Worm (Caenorhabditis elegans) whole organism, L4 larva: Measurements from ENCODE around the gene C31C9.6.

Source experiments
- F26F4.8 ChIP-seq: fragments of 200-800 bp; sonication (Bioruptor generic); conservative IDR thresholded peaks from 2 replicates; pipeline ENCODE4 v1.3.6; 2022; ENCODE audit warnings: missing genetic modification characterization, missing compliant biosample characterization
- ZK546.5 ChIP-seq, 2 experiments: sonication (generic microtip); optimal IDR thresholded peaks; 2 replicates each; lab custom pipeline; 2017; ENCODE audit warnings: missing biosample characterization in 2 of 2, missing genetic modification characterization in 2 of 2
- aha-1 ChIP-seq: fragments of 150-350 bp; peaks from one replicate; lab custom pipeline; 2014; ENCODE audit warnings: missing biosample characterization, missing genetic modification characterization
- ceh-28 ChIP-seq: fragments of 150-350 bp; optimal IDR thresholded peaks from 2 replicates; lab custom pipeline; 2014; ENCODE audit warnings: missing biosample characterization, missing genetic modification reagents, missing genetic modification characterization
- ceh-82 ChIP-seq: sonication (generic microtip); optimal IDR thresholded peaks from 2 replicates; lab custom pipeline; 2017; ENCODE audit warnings: missing biosample characterization, missing genetic modification characterization
- cey-2 ChIP-seq: sonication (generic microtip); optimal IDR thresholded peaks from 3 replicates; lab custom pipeline; 2017; ENCODE audit warnings: missing genetic modification characterization, mild to moderate bottlenecking, missing compliant biosample characterization, antibody characterized with exemption, borderline replicate concordance; ENCODE audit not compliant: insufficient read depth
- daf-16 ChIP-seq, 3 experiments: sonication (generic microtip); optimal IDR thresholded peaks; 2 replicates each; lab custom pipeline; 2016 to 2017; ENCODE audit warnings: missing genetic modification characterization in 3 of 3, missing genetic modification reagents in 3 of 3, mild to moderate bottlenecking in 2 of 3, missing compliant biosample characterization in 2 of 3, missing biosample characterization in 1 of 3, moderate library complexity in 1 of 3
- dmd-6 ChIP-seq: fragments of 200-800 bp; sonication (Bioruptor generic); IDR thresholded peaks from 2 replicates; pipeline ENCODE4 v1.3.6; 2022; ENCODE audit warnings: missing genetic modification reagents, missing genetic modification characterization, missing compliant biosample characterization
- dmd-8 ChIP-seq: fragments of 200-800 bp; sonication (Bioruptor generic); IDR thresholded peaks from 2 replicates; pipeline ENCODE4 v1.3.6; 2022; ENCODE audit warnings: missing genetic modification characterization, missing compliant biosample characterization
- dmd-9 ChIP-seq: fragments of 200-800 bp; sonication (Bioruptor generic); IDR thresholded peaks from 2 replicates; pipeline ENCODE4 v1.3.6; 2022; ENCODE audit warnings: missing genetic modification reagents, missing genetic modification characterization, missing compliant biosample characterization
- dpl-1 ChIP-seq: fragments of 150-350 bp; optimal IDR thresholded peaks from 2 replicates; lab custom pipeline; 2014; ENCODE audit warnings: missing biosample characterization, missing genetic modification reagents, missing genetic modification characterization
- dve-1 ChIP-seq: sonication (generic microtip); optimal IDR thresholded peaks from 2 replicates; lab custom pipeline; 2017; ENCODE audit warnings: antibody characterized with exemption, mild to moderate bottlenecking, missing genetic modification characterization, missing compliant biosample characterization; ENCODE audit not compliant: insufficient read depth
- hlh-11 ChIP-seq: fragments of 200-800 bp; sonication (Bioruptor generic); optimal IDR thresholded peaks from 2 replicates; lab custom pipeline; 2018; ENCODE audit warnings: mild to moderate bottlenecking, missing genetic modification characterization, missing compliant biosample characterization
- lin-38 ChIP-seq: fragments of 200-800 bp; sonication (Bioruptor generic); IDR thresholded peaks from 2 replicates; pipeline ENCODE4 v1.3.6; 2022; ENCODE audit warnings: missing genetic modification reagents, missing genetic modification characterization, missing compliant biosample characterization
- lin-39 ChIP-seq: fragments of 150-350 bp; optimal IDR thresholded peaks from 2 replicates; lab custom pipeline; 2014; ENCODE audit warnings: missing biosample characterization, missing genetic modification reagents, missing genetic modification characterization
- lsy-2 ChIP-seq, 2 experiments: fragments of 150-350 bp in 1 of 2; sonication (generic microtip) in 1 of 2; optimal IDR thresholded peaks; 2 replicates each; lab custom pipeline; 2014 to 2017; ENCODE audit warnings: missing biosample characterization in 2 of 2, missing genetic modification characterization in 2 of 2
- nhr-25 ChIP-seq: sonication (generic microtip); optimal IDR thresholded peaks from 2 replicates; lab custom pipeline; 2017; ENCODE audit warnings: missing genetic modification characterization, mild to moderate bottlenecking, missing compliant biosample characterization, antibody characterized with exemption, moderate library complexity, borderline replicate concordance; ENCODE audit not compliant: insufficient read depth
- nhr-28 ChIP-seq: fragments of 150-350 bp; optimal IDR thresholded peaks from 2 replicates; lab custom pipeline; 2014; ENCODE audit warnings: missing biosample characterization, missing genetic modification characterization
- nhr-42 ChIP-seq: fragments of 200-800 bp; sonication (Bioruptor generic); IDR thresholded peaks from 2 replicates; pipeline ENCODE4 v1.3.6; 2022; ENCODE audit warnings: missing genetic modification characterization, missing compliant biosample characterization
- pqm-1 ChIP-seq: sonication (generic microtip); optimal IDR thresholded peaks from 2 replicates; lab custom pipeline; 2017; ENCODE audit warnings: missing biosample characterization, missing genetic modification characterization
- rbr-2 ChIP-seq: sonication (generic microtip); optimal IDR thresholded peaks from 2 replicates; lab custom pipeline; 2016; ENCODE audit warnings: missing genotype, missing genetic modification characterization, missing compliant biosample characterization
- set-16 ChIP-seq: fragments of 200-800 bp; sonication (Bioruptor generic); IDR thresholded peaks from 2 replicates; pipeline ENCODE4 v1.3.6; 2022; ENCODE audit warnings: missing genetic modification reagents, missing genetic modification characterization, missing compliant biosample characterization

The C31C9.6 gene

ce11 chrII:13661990-13662389 is at the start of gene C31C9.6:
TSS of gene C31C9.6 (minus strand) at chrII:13662090.
- TF ChIP-seq dmd-6 (GFP tag; lab: Robert Waterston, UW) = peak; percentile 74

ce11 chrII:13711493-13712055 is 49.7 kb upstream of the C31C9.6 start:
- TF ChIP-seq daf-16 (GFP tag; optimal IDR thresholded peaks at IDR 0.05; lab: Kevin White, UChicago) (no peak), daf-16 (tag; optimal IDR thresholded peaks at IDR 0.05; lab: Kevin White, UChicago) (peak; percentile 30), dmd-9 (GFP tag; lab: Robert Waterston, UW) (no peak), set-16 (GFP tag; lab: Robert Waterston, UW) (peak; percentile 74), cey-2 (tag; lab: Kevin White, UChicago) (no peak), nhr-28 (tag; lab: Kevin White, UChicago) (no peak), dmd-6 (GFP tag; lab: Robert Waterston, UW) (peak; percentile 53), hlh-11 (tag; lab: Kevin White, UChicago) (peak; percentile 9), dve-1 (tag; lab: Kevin White, UChicago) (peak; percentile 52), nhr-42 (0 out of 2 replicates have a peak, but pooled peaks have one; percentile 21), pqm-1 (peak; percentile 24), F26F4.8 (GFP tag; lab: Robert Waterston, UW) (0 out of 2 replicates have a peak, but pooled peaks have one; percentile 25), dmd-8 (GFP tag; lab: Robert Waterston, UW) (no peak)
- TF ChIP-seq, all 104 proteins: peak for 8

- TF ChIP-seq aha-1 (peak; percentile 14), ceh-28 (tag; lab: Kevin White, UChicago) (no peak)
Observed at ce11 chrII:13697691-13698090, 35.8 kb upstream of the C31C9.6 start.

ce11 chrII:13695343-13696332 is 33.7 kb upstream of the C31C9.6 start, which contains the start of gene kqt-3:
TSS of gene kqt-3 (plus strand) at chrII:13696282.
- TF ChIP-seq lin-39 (tag; lab: Kevin White, UChicago) (no peak), lin-38 (GFP tag; lab: Robert Waterston, UW) (no peak), ceh-82 (tag; lab: Kevin White, UChicago) (no peak), nhr-25 (tag; lab: Kevin White, UChicago) (no peak), nhr-28 (tag; lab: Kevin White, UChicago) (peak; percentile 8), daf-16 (GFP tag; optimal IDR thresholded peaks at IDR 0.05; lab: Kevin White, UChicago) (no peak), daf-16 (tag; optimal IDR thresholded peaks at IDR 0.05; lab: Kevin White, UChicago) (peak; percentile 52)

- TF ChIP-seq daf-16 (GFP tag; optimal IDR thresholded peaks at IDR 0.05; lab: Kevin White, UChicago) (no peak), daf-16 (tag; optimal IDR thresholded peaks at IDR 0.05; lab: Kevin White, UChicago) (peak; percentile 15), rbr-2 (tag; lab: Kevin White, UChicago) (no peak), lin-38 (GFP tag; lab: Robert Waterston, UW) (peak; percentile 38), lsy-2 (tag; optimal IDR thresholded peaks at IDR 0.05; lab: Kevin White, UChicago) (peak in 1 of 2 experiments; percentile 59), ZK546.5 (tag; optimal IDR thresholded peaks at IDR 0.05; lab: Kevin White, UChicago) (no peak), dpl-1 (GFP tag; lab: Kevin White, UChicago) (peak; percentile 59)
Observed at ce11 chrII:13694712-13695111, 32.8 kb upstream of the C31C9.6 start, which contains the start of gene rpoa-1. TSS of gene rpoa-1 (minus strand) at chrII:13694795.

- TF ChIP-seq nhr-42 (peak; percentile 48; the same call in 1 of the 2 replicates), set-16 (GFP tag; lab: Robert Waterston, UW) (peak; percentile 68), nhr-25 (tag; lab: Kevin White, UChicago) (no peak)
Observed at ce11 chrII:13685581-13685980, 23.7 kb upstream of the C31C9.6 start.
